Worm (Caenorhabditis elegans) whole organism, young adult: ENCODE measurements around the gene F27B3.8.

Experiments
- B0019.2 ChIP-seq: fragments of 200-800 bp; sonication (Bioruptor generic); conservative IDR thresholded peaks from 2 replicates; pipeline ENCODE4 v1.3.6; 2022; ENCODE audit warnings: missing genetic modification reagents, missing genetic modification characterization, missing compliant biosample characterization
- C06A6.2 ChIP-seq: fragments of 200-800 bp; sonication (Bioruptor generic); conservative IDR thresholded peaks from 2 replicates; pipeline ENCODE4 v1.3.6; 2022; ENCODE audit warnings: missing genetic modification characterization, missing compliant biosample characterization
- D2030.7 ChIP-seq: fragments of 200-800 bp; sonication (Bioruptor generic); IDR thresholded peaks from 2 replicates; pipeline ENCODE4 v1.3.6; 2022; ENCODE audit warnings: missing genetic modification reagents, missing genetic modification characterization, missing compliant biosample characterization
- F10E7.11 ChIP-seq: sonication (generic microtip); optimal IDR thresholded peaks from 2 replicates; lab custom pipeline; 2017; ENCODE audit warnings: mild to moderate bottlenecking, missing genetic modification characterization, moderate library complexity, missing compliant biosample characterization
- F23B12.7 ChIP-seq: sonication (generic microtip); optimal IDR thresholded peaks from 2 replicates; lab custom pipeline; 2017; ENCODE audit warnings: missing genetic modification characterization, mild to moderate bottlenecking, missing compliant biosample characterization, antibody characterized with exemption, moderate library complexity; ENCODE audit not compliant: insufficient read depth
- F57C9.4 ChIP-seq: sonication (generic microtip); optimal IDR thresholded peaks from 2 replicates; lab custom pipeline; 2017; ENCODE audit warnings: mild to moderate bottlenecking, missing genetic modification characterization, missing compliant biosample characterization
- Y53F4B.3 ChIP-seq: fragments of 200-800 bp; sonication (Bioruptor generic); IDR thresholded peaks from 2 replicates; pipeline ENCODE4 v1.3.6; 2022; ENCODE audit warnings: missing genetic modification reagents, missing genetic modification characterization, missing compliant biosample characterization
- Y79H2A.3 ChIP-seq: fragments of 200-800 bp; sonication (Bioruptor generic); conservative IDR thresholded peaks from 2 replicates; pipeline ENCODE4 v1.3.6; 2022; ENCODE audit warnings: missing genetic modification reagents, missing genetic modification characterization, missing compliant biosample characterization
- ZK185.1 ChIP-seq: sonication (generic microtip); optimal IDR thresholded peaks from 2 replicates; lab custom pipeline; 2016; ENCODE audit warnings: mild to moderate bottlenecking, missing genetic modification characterization, missing compliant biosample characterization; ENCODE audit not compliant: poor library complexity, severe bottlenecking
- ama-1 ChIP-seq, 3 experiments: fragments of 150-350 bp in 1 of 3; sonication (generic microtip) in 2 of 3; optimal IDR thresholded peaks; 2 replicates each; lab custom pipeline; 2014 to 2018; ENCODE audit warnings: missing biosample characterization in 2 of 3, missing genetic modification characterization in 2 of 3, missing genetic modification reagents in 2 of 3
- atf-7 ChIP-seq: sonication (generic microtip); optimal IDR thresholded peaks from 2 replicates; lab custom pipeline; 2017; ENCODE audit warnings: mild to moderate bottlenecking, missing genetic modification characterization, missing compliant biosample characterization
- cebp-2 ChIP-seq: fragments of 200-800 bp; sonication (Bioruptor generic); IDR thresholded peaks from 2 replicates; pipeline ENCODE4 v1.3.6; 2022; ENCODE audit warnings: missing genetic modification characterization, missing compliant biosample characterization
- ceh-100 ChIP-seq: fragments of 200-800 bp; sonication (Bioruptor generic); IDR thresholded peaks from 2 replicates; pipeline ENCODE4 v1.3.6; 2022; ENCODE audit warnings: missing genetic modification reagents, missing genetic modification characterization, missing compliant biosample characterization
- die-1 ChIP-seq: sonication (generic microtip); optimal IDR thresholded peaks from 2 replicates; lab custom pipeline; 2016; ENCODE audit warnings: missing genotype, mild to moderate bottlenecking, missing genetic modification characterization, missing compliant biosample characterization
- fkh-3 ChIP-seq: sonication (generic microtip); optimal IDR thresholded peaks from 2 replicates; lab custom pipeline; 2016; ENCODE audit warnings: mild to moderate bottlenecking, missing genetic modification characterization, missing compliant biosample characterization
- hlh-12 ChIP-seq: sonication (generic microtip); optimal IDR thresholded peaks from 2 replicates; lab custom pipeline; 2016; ENCODE audit warnings: missing genetic modification characterization, missing compliant biosample characterization
- hrde-1 ChIP-seq: sonication (generic microtip); optimal IDR thresholded peaks from 2 replicates; lab custom pipeline; 2016; ENCODE audit warnings: missing genetic modification characterization, mild to moderate bottlenecking, missing compliant biosample characterization, moderate library complexity, missing genotype, missing genetic modification reagents, borderline replicate concordance
- lin-26 ChIP-seq: fragments of 200-800 bp; sonication (Bioruptor generic); IDR thresholded peaks from 2 replicates; pipeline ENCODE4 v1.3.6; 2022; ENCODE audit warnings: missing genetic modification reagents, missing genetic modification characterization, missing compliant biosample characterization
- lin-35 ChIP-seq, 3 experiments: fragments of 150-350 bp in 2 of 3; sonication (generic microtip) in 1 of 3; optimal IDR thresholded peaks; 2 replicates each; lab custom pipeline; 2014 to 2018; ENCODE audit warnings: missing biosample characterization in 3 of 3, missing genetic modification characterization in 3 of 3, missing genetic modification reagents in 3 of 3
- lsl-1 ChIP-seq: fragments of 200-800 bp; sonication (Bioruptor generic); optimal IDR thresholded peaks from 2 replicates; lab custom pipeline; 2018; ENCODE audit warnings: mild to moderate bottlenecking, missing genetic modification characterization, moderate library complexity, missing compliant biosample characterization
- mcd-1 ChIP-seq: fragments of 200-800 bp; sonication (Bioruptor generic); IDR thresholded peaks from 2 replicates; pipeline ENCODE4 v1.3.6; 2022; ENCODE audit warnings: missing genetic modification reagents, missing genetic modification characterization, missing compliant biosample characterization
- mes-4 ChIP-seq: sonication (generic microtip); optimal IDR thresholded peaks from 2 replicates; lab custom pipeline; 2016; ENCODE audit warnings: missing genotype, missing genetic modification characterization, missing compliant biosample characterization
- pbrm-1 ChIP-seq: fragments of 200-800 bp; sonication (Bioruptor generic); IDR thresholded peaks from 2 replicates; pipeline ENCODE4 v1.3.6; 2022; ENCODE audit warnings: missing genetic modification reagents, missing genetic modification characterization, missing compliant biosample characterization
- pha-4 ChIP-seq: fragments of 150-350 bp; sonication (generic microtip); optimal IDR thresholded peaks from 2 replicates; lab custom pipeline; 2014; ENCODE audit warnings: missing biosample characterization, missing genetic modification reagents, missing genetic modification characterization
- repo-1 ChIP-seq: sonication (generic microtip); optimal IDR thresholded peaks from 2 replicates; lab custom pipeline; 2017; ENCODE audit warnings: mild to moderate bottlenecking, missing genetic modification characterization, missing compliant biosample characterization
- snpc-1.1 ChIP-seq: sonication (generic microtip); optimal IDR thresholded peaks from 2 replicates; lab custom pipeline; 2017; ENCODE audit warnings: missing genetic modification characterization, mild to moderate bottlenecking, missing compliant biosample characterization, antibody characterized with exemption, moderate library complexity, missing genotype, missing genetic modification reagents; ENCODE audit not compliant: insufficient read depth
- snpc-1.3 ChIP-seq: sonication (generic microtip); optimal IDR thresholded peaks from 2 replicates; lab custom pipeline; 2017; ENCODE audit warnings: missing genetic modification characterization, mild to moderate bottlenecking, missing compliant biosample characterization, antibody characterized with exemption, moderate library complexity, missing genotype, missing genetic modification reagents; ENCODE audit not compliant: insufficient read depth
- snpc-4 ChIP-seq, 5 experiments: fragments of 150-350 bp in 1 of 5; sonication (generic microtip) in 4 of 5; optimal IDR thresholded peaks; 2 replicates each; lab custom pipeline; 2014 to 2018; ENCODE audit warnings: missing genetic modification characterization in 5 of 5, missing biosample characterization in 3 of 5, antibody characterized with exemption in 2 of 5, mild to moderate bottlenecking in 2 of 5, missing compliant biosample characterization in 2 of 5, missing genotype in 2 of 5, moderate library complexity in 2 of 5, missing genetic modification reagents in 1 of 5
- tlf-1 ChIP-seq: fragments of 200-800 bp; sonication (Bioruptor generic); optimal IDR thresholded peaks from 2 replicates; lab custom pipeline; 2018; ENCODE audit warnings: mild to moderate bottlenecking, missing genetic modification characterization, missing compliant biosample characterization
- zfh-2 ChIP-seq: fragments of 200-800 bp; sonication (Bioruptor generic); conservative IDR thresholded peaks from 2 replicates; pipeline ENCODE4 v1.3.6; 2022; ENCODE audit warnings: missing genetic modification reagents, missing genetic modification characterization, missing compliant biosample characterization
- ztf-25 ChIP-seq: fragments of 200-800 bp; sonication (Bioruptor generic); IDR thresholded peaks from 2 replicates; pipeline ENCODE4 v1.3.6; 2022; ENCODE audit warnings: missing genetic modification reagents, missing genetic modification characterization, missing compliant biosample characterization
- ztf-26 ChIP-seq: sonication (generic microtip); optimal IDR thresholded peaks from 2 replicates; lab custom pipeline; 2017; ENCODE audit warnings: missing genetic modification characterization, missing compliant biosample characterization

Gene F27B3.8

DNA sequence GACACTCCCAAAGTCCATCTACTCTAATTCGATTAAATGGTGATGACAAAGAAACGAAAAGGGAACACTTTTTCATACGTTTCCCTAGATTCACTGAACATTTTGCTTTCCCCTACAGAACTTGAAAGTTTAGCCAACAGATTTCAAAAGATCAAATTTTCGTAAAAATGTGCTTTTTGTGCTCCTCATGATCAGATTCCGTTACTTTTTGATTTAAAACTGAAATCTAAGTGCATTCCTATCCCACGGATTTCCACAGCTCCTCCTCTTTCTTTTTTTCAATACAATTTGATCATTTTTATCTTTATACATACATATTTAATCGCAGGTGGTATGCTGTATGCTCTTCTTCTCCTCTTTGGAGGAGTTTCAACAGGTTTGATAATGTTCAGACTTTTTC is 8.1 kb downstream of the F27B3.8 start, which contains the start of gene ddo-3:
Gene ddo-3 (plus strand): TSS at position 301 of the 400 bp plus-strand sequence.
- TF ChIP-seq mcd-1 = no peak
- TF ChIP-seq ztf-26 (tag; lab: Kevin White, UChicago) = no peak
- no peak for TF ChIP-seq ceh-100 (GFP tag; lab: Robert Waterston, UW)
- no peak for TF ChIP-seq repo-1 (tag; lab: Kevin White, UChicago)
- no peak for TF ChIP-seq lin-35 (GFP tag; optimal IDR thresholded peaks at IDR 0.05; lab: Kevin White, UChicago)
- TF ChIP-seq zfh-2 (GFP tag; lab: Robert Waterston, UW) = no peak
- no peak for TF ChIP-seq cebp-2 (GFP tag; lab: Robert Waterston, UW)
- no peak for TF ChIP-seq ama-1 (optimal IDR thresholded peaks at IDR 0.05; lab: Kevin White, UChicago)
- no peak for TF ChIP-seq ama-1 (GFP tag; optimal IDR thresholded peaks at IDR 0.05; lab: Kevin White, UChicago)
- TF ChIP-seq mes-4 (tag; lab: Kevin White, UChicago) = no peak
- no peak for TF ChIP-seq snpc-4 (GFP tag; optimal IDR thresholded peaks at IDR 0.05; lab: Kevin White, UChicago)
- TF ChIP-seq snpc-4 (tag; optimal IDR thresholded peaks at IDR 0.05; lab: Kevin White, UChicago) = no peak
- no peak for TF ChIP-seq B0019.2 (GFP tag; lab: Robert Waterston, UW)
- no peak for TF ChIP-seq F10E7.11 (tag; lab: Kevin White, UChicago)
- TF ChIP-seq fkh-3 = no peak
- no peak for TF ChIP-seq D2030.7 (GFP tag; lab: Robert Waterston, UW)

DNA sequence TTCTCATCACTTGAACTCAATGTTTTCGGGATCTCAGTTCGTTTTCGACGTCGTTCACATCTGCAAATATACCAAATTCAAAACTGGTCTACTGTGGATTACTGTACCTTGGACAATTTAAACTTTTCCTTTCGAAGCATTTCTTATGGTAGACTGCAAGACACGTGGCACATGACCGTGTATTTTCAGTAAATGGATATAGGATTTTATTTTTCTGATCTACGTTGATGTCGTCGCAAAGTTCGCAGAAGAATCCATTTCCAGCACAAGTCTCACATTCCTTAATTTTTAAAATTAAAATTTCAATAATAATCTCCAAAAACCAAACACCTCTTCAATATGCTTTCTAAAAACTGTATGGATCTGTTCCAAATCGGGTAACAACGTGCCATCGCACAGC is 10.0 kb downstream of the F27B3.8 start:
- TF ChIP-seq ZK185.1 (tag; lab: Kevin White, UChicago) (no peak), die-1 (tag; lab: Kevin White, UChicago) (no peak), ztf-25 (no peak), hlh-12 (no peak), pbrm-1 (GFP tag; lab: Robert Waterston, UW) (no peak), C06A6.2 (GFP tag; lab: Robert Waterston, UW) (no peak), atf-7 (tag; lab: Kevin White, UChicago) (no peak), Y79H2A.3 (no peak), lin-26 (GFP tag; lab: Robert Waterston, UW) (no peak), snpc-1.1 (tag; lab: Kevin White, UChicago) (no peak), lsl-1 (GFP tag; lab: Kevin White, UChicago) (no peak), F57C9.4 (tag; lab: Kevin White, UChicago) (no peak), pha-4 (tag; lab: Kevin White, UChicago) (no peak), snpc-4 (GFP tag; optimal IDR thresholded peaks at IDR 0.05; lab: Kevin White, UChicago) (no peak), snpc-4 (tag; optimal IDR thresholded peaks at IDR 0.05; lab: Kevin White, UChicago) (no peak), hrde-1 (tag; lab: Kevin White, UChicago) (no peak), tlf-1 (GFP tag; lab: Kevin White, UChicago) (no peak), F23B12.7 (tag; lab: Kevin White, UChicago) (no peak), repo-1 (tag; lab: Kevin White, UChicago) (no peak), snpc-1.3 (tag; lab: Kevin White, UChicago) (no peak)

DNA sequence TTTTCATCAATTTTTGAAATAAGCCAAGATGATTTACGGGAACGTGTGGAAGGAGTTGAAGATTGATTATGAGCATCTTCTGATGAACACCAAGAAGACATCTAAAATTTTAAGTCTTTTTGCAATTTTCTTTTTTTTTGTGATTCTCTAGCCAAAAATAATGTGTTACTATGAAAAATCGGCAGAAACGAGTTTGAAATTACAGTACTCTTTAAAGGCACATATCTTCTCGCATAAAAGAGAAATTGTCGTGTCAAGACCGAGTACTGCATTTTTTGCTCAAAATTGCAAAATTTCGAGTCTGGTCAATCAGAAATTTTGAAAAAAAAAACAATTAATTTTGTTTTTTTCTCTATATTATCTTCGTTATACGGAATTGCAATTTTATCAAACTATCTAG is 12.6 kb downstream of the F27B3.8 start, which contains the start of gene F20H11.1:
Gene F20H11.1 (minus strand): TSS at position 101 of the 400 bp plus-strand sequence.
- TF ChIP-seq Y53F4B.3 (GFP tag; lab: Robert Waterston, UW) (no peak), atf-7 (tag; lab: Kevin White, UChicago) (peak; percentile 25)
